Worm (Caenorhabditis elegans): ENCODE results near the gene C49H3.12.

Gene C49H3.12

ce11 chrIV:7897953-7898352, 29.2 kb downstream of the C49H3.12 start:
- TF ChIP-seq zip-8 (tag; optimal IDR thresholded peaks at IDR 0.05) (peak; percentile 96), mls-2 (tag; optimal IDR thresholded peaks at IDR 0.05) (no peak)

ce11 chrIV:7897443-7897842, 29.7 kb downstream of the C49H3.12 start, which contains the start of gene ilys-4:
Gene ilys-4, minus strand, starts transcription at chrIV:7897543.
- TF ChIP-seq nhr-237 (tag; optimal IDR thresholded peaks at IDR 0.05) (no peak), unc-120 (tag; optimal IDR thresholded peaks at IDR 0.05; ENCODE audit: poor library complexity, severe bottlenecking) (no peak), sem-2 (GFP tag; optimal IDR thresholded peaks at IDR 0.05) (no peak), nhr-76 (tag; optimal IDR thresholded peaks at IDR 0.05) (no peak), snpc-4 (tag; optimal IDR thresholded peaks at IDR 0.05) (no peak), zip-8 (tag; optimal IDR thresholded peaks at IDR 0.05) (no peak), M03D4.4 (tag; optimal IDR thresholded peaks at IDR 0.05) (no peak), ztf-11 (tag; optimal IDR thresholded peaks at IDR 0.05) (no peak), mep-1 (tag; optimal IDR thresholded peaks at IDR 0.05) (no peak), lin-13 (tag; optimal IDR thresholded peaks at IDR 0.05) (no peak), nhr-2 (tag; optimal IDR thresholded peaks at IDR 0.05) (no peak), blmp-1 (tag; optimal IDR thresholded peaks at IDR 0.05) (no peak), nhr-12 (tag; optimal IDR thresholded peaks at IDR 0.05) (no peak), bed-3 (GFP tag; optimal IDR thresholded peaks at IDR 0.05) (no peak), elt-3 (tag; optimal IDR thresholded peaks at IDR 0.05) (no peak), unc-39 (tag; optimal IDR thresholded peaks at IDR 0.05) (no peak), unc-62 (GFP tag; optimal IDR thresholded peaks at IDR 0.05) (no peak), cnd-1 (tag; optimal IDR thresholded peaks at IDR 0.05) (no peak)

ce11 chrIV:7881726-7882125, 45.4 kb downstream of the C49H3.12 start, which contains the start of gene atic-1:
Gene atic-1, plus strand, starts transcription at chrIV:7882026.
- TF ChIP-seq sem-2 (GFP tag; optimal IDR thresholded peaks at IDR 0.05) (no peak), nhr-76 (tag; optimal IDR thresholded peaks at IDR 0.05) (no peak), M03D4.4 (tag; optimal IDR thresholded peaks at IDR 0.05) (no peak), elt-1 (tag; optimal IDR thresholded peaks at IDR 0.05; ENCODE audit: borderline replicate concordance, insufficient read depth) (no peak), flh-1 (GFP tag; optimal IDR thresholded peaks at IDR 0.05) (no peak), ceh-43 (GFP tag; optimal IDR thresholded peaks at IDR 0.05) (no peak), tbx-8 (GFP tag; optimal IDR thresholded peaks at IDR 0.05) (no peak), unc-120 (tag; optimal IDR thresholded peaks at IDR 0.05; ENCODE audit: poor library complexity, severe bottlenecking) (no peak), bed-3 (GFP tag; optimal IDR thresholded peaks at IDR 0.05) (no peak)

- TF ChIP-seq tbx-8 (GFP tag; optimal IDR thresholded peaks at IDR 0.05) (no peak), unc-120 (tag; optimal IDR thresholded peaks at IDR 0.05; ENCODE audit: poor library complexity, severe bottlenecking) (no peak)
Observed at ce11 chrIV:7881166-7881565, 46.0 kb downstream of the C49H3.12 start.

- TF ChIP-seq nhr-237 (tag; optimal IDR thresholded peaks at IDR 0.05) (no peak), nhr-76 (tag; optimal IDR thresholded peaks at IDR 0.05) (no peak), nhr-12 (tag; optimal IDR thresholded peaks at IDR 0.05) (no peak), ztf-11 (tag; optimal IDR thresholded peaks at IDR 0.05) (no peak), ceh-39 (tag; optimal IDR thresholded peaks at IDR 0.05) (no peak), hlh-1 (tag; optimal IDR thresholded peaks at IDR 0.05) (no peak), unc-120 (tag; optimal IDR thresholded peaks at IDR 0.05; ENCODE audit: poor library complexity, severe bottlenecking) (no peak), blmp-1 (tag; optimal IDR thresholded peaks at IDR 0.05) (no peak), sptf-1 (tag; optimal IDR thresholded peaks at IDR 0.05) (no peak), zip-8 (tag; optimal IDR thresholded peaks at IDR 0.05) (no peak)
Observed at ce11 chrIV:7879017-7879416, 48.1 kb downstream of the C49H3.12 start, which contains the start of gene srt-73. Gene srt-73, plus strand, starts transcription at chrIV:7879317.

- TF ChIP-seq ces-1 (GFP tag; optimal IDR thresholded peaks at IDR 0.05): no peak
- TF ChIP-seq ceh-39 (tag; optimal IDR thresholded peaks at IDR 0.05): no peak
- no peak for TF ChIP-seq unc-120 (tag; optimal IDR thresholded peaks at IDR 0.05; ENCODE audit: poor library complexity, severe bottlenecking)
Observed at ce11 chrIV:7877781-7878180, 49.3 kb downstream of the C49H3.12 start, which contains the start of gene kin-26. Gene kin-26, minus strand, starts transcription at chrIV:7877881.

ce11 chrIV:7877255-7877654, 49.9 kb downstream of the C49H3.12 start:
- TF ChIP-seq zip-8 (tag; optimal IDR thresholded peaks at IDR 0.05): no peak
- TF ChIP-seq flh-1 (GFP tag; optimal IDR thresholded peaks at IDR 0.05): no peak
- TF ChIP-seq mls-2 (tag; optimal IDR thresholded peaks at IDR 0.05): no peak
- TF ChIP-seq M03D4.4 (tag; optimal IDR thresholded peaks at IDR 0.05): no peak
- no peak for TF ChIP-seq nhr-2 (tag; optimal IDR thresholded peaks at IDR 0.05)
- no peak for TF ChIP-seq elt-1 (tag; optimal IDR thresholded peaks at IDR 0.05; ENCODE audit: borderline replicate concordance, insufficient read depth)
- no peak for TF ChIP-seq tbx-8 (GFP tag; optimal IDR thresholded peaks at IDR 0.05)
- TF ChIP-seq bed-3 (GFP tag; optimal IDR thresholded peaks at IDR 0.05): no peak
- no peak for TF ChIP-seq mep-1 (tag; optimal IDR thresholded peaks at IDR 0.05)
- TF ChIP-seq sem-2 (GFP tag; optimal IDR thresholded peaks at IDR 0.05): no peak
- TF ChIP-seq unc-39 (tag; optimal IDR thresholded peaks at IDR 0.05): no peak

Data from whole organism, mixed stage, embryonic.